Worm (Caenorhabditis elegans) whole organism, L4 larva: ENCODE results near the gene srj-6.

ENCODE experiments used
- ama-1 ChIP-seq: fragments of 150-350 bp; optimal IDR thresholded peaks from 2 replicates; lab custom pipeline; 2014; ENCODE audit warnings: inconsistent platforms, mixed read lengths
- ceh-28 ChIP-seq: fragments of 150-350 bp; optimal IDR thresholded peaks from 2 replicates; lab custom pipeline; 2014; ENCODE audit warnings: missing biosample characterization, missing genetic modification reagents, missing genetic modification characterization
- nhr-77 ChIP-seq: fragments of 150-350 bp; optimal IDR thresholded peaks from 2 replicates; lab custom pipeline; 2014; ENCODE audit warnings: missing biosample characterization, missing genetic modification characterization
- pqm-1 ChIP-seq: sonication (generic microtip); optimal IDR thresholded peaks from 2 replicates; lab custom pipeline; 2017; ENCODE audit warnings: missing biosample characterization, missing genetic modification characterization
- unc-62 ChIP-seq, 3 experiments: fragments of 150-350 bp in 1 of 3; sonication (generic microtip); optimal IDR thresholded peaks in 2 of 3; peaks in 1 of 3; 1 replicate in 1 of 3; 2 replicates in 2 of 3; lab custom pipeline; 2014 to 2017; ENCODE audit warnings: missing biosample characterization in 3 of 3, missing genetic modification characterization in 3 of 3, missing genetic modification reagents in 3 of 3, missing genotype in 1 of 3
- ztf-11 ChIP-seq: fragments of 150-350 bp; optimal IDR thresholded peaks from 2 replicates; lab custom pipeline; 2014; ENCODE audit warnings: missing biosample characterization, missing genetic modification characterization

- no peak for TF ChIP-seq ama-1
- TF ChIP-seq nhr-77 = peak; percentile 52
- no peak for TF ChIP-seq ceh-28 (tag; lab: Kevin White, UChicago)
- TF ChIP-seq pqm-1 (tag; lab: Kevin White, UChicago) = peak; percentile 62
- no peak for TF ChIP-seq ztf-11 (tag; lab: Kevin White, UChicago)
- TF ChIP-seq unc-62 (GFP tag; optimal IDR thresholded peaks at IDR 0.05 in 1 of 2; lab: Kevin White, UChicago) = peak in 1 of 2 experiments; percentile 80
- no peak for TF ChIP-seq unc-62 (tag; optimal IDR thresholded peaks at IDR 0.05; lab: Kevin White, UChicago)
These were observed 22.3 kb upstream of the srj-6 start, which contains the start of the genes fbxa-72 and srx-21 for ce11 chrV:676550-677084.
